Worm (Caenorhabditis elegans): ENCODE results near the gene dohh-1.
A peak's percentile ranks its signal among the peaks of the same experiment; 100 is the strongest.

dohh-1 gene

ce11 chrII:10550872-10551647 lies 28.7 kb upstream of the dohh-1 start:
- TF ChIP-seq madf-2 (tag; optimal IDR thresholded peaks at IDR 0.05) = no peak
- no peak for TF ChIP-seq ceh-45 (GFP tag; IDR thresholded peaks at IDR 0.05)
- TF ChIP-seq ztf-16 (tag; optimal IDR thresholded peaks at IDR 0.05) = no peak
- no peak for TF ChIP-seq ceh-18 (tag; optimal IDR thresholded peaks at IDR 0.05)
- TF ChIP-seq lim-6 (tag; optimal IDR thresholded peaks at IDR 0.05) = no peak
- no peak for TF ChIP-seq zip-5 (tag; optimal IDR thresholded peaks at IDR 0.05)
- no peak for TF ChIP-seq ceh-22 (tag; optimal IDR thresholded peaks at IDR 0.05)
- no peak for TF ChIP-seq mec-3 (tag; optimal IDR thresholded peaks at IDR 0.05; ENCODE audit: borderline replicate concordance)
- no peak for TF ChIP-seq pha-2 (tag; optimal IDR thresholded peaks at IDR 0.05)
- TF ChIP-seq ceh-14 (tag; optimal IDR thresholded peaks at IDR 0.05) = no peak
- no peak for TF ChIP-seq ama-1 (optimal IDR thresholded peaks at IDR 0.05)
- no peak for TF ChIP-seq fax-1 (tag; optimal IDR thresholded peaks at IDR 0.05)
- TF ChIP-seq ceh-6 (GFP tag; optimal IDR thresholded peaks at IDR 0.05) = no peak
- TF ChIP-seq elt-4 (tag; optimal IDR thresholded peaks at IDR 0.05) = no peak
- no peak for TF ChIP-seq nhr-11 (tag; optimal IDR thresholded peaks at IDR 0.05)

ce11 chrII:10551985-10552736 lies 27.6 kb upstream of the dohh-1 start:
- TF ChIP-seq pat-9 (tag; optimal IDR thresholded peaks at IDR 0.05) = no peak
- TF ChIP-seq unc-55 (GFP tag; optimal IDR thresholded peaks at IDR 0.05) = peak; percentile 82
- peak; percentile 64 for TF ChIP-seq tbx-2 (tag; optimal IDR thresholded peaks at IDR 0.05)
- TF ChIP-seq ceh-31 (tag; optimal IDR thresholded peaks at IDR 0.05) = peak; percentile 75
- no peak for TF ChIP-seq dmd-4 (tag; optimal IDR thresholded peaks at IDR 0.05; ENCODE audit: borderline replicate concordance)
- TF ChIP-seq ref-2 (tag; optimal IDR thresholded peaks at IDR 0.05) = peak; percentile 67
- TF ChIP-seq lim-6 (tag; optimal IDR thresholded peaks at IDR 0.05) = no peak
- TF ChIP-seq hlh-30 (tag; optimal IDR thresholded peaks at IDR 0.05; ENCODE audit: insufficient read depth) = peak; percentile 96
- TF ChIP-seq pros-1 (tag; optimal IDR thresholded peaks at IDR 0.05) = peak; percentile 65
- TF ChIP-seq nfya-1 (tag; optimal IDR thresholded peaks at IDR 0.05) = peak; percentile 76
- TF ChIP-seq F13H6.1 (tag; optimal IDR thresholded peaks at IDR 0.05) = peak; percentile 2
- TF ChIP-seq pax-1 (tag; optimal IDR thresholded peaks at IDR 0.05) = peak; percentile 95
- no peak for TF ChIP-seq ceh-45 (GFP tag; IDR thresholded peaks at IDR 0.05)
- TF ChIP-seq ceh-18 (tag; optimal IDR thresholded peaks at IDR 0.05) = peak; percentile 34

ce11 chrII:10553377-10554045 lies 26.2 kb upstream of the dohh-1 start:
- TF ChIP-seq unc-42 (tag; optimal IDR thresholded peaks at IDR 0.05) = no peak
- TF ChIP-seq nfya-1 (tag; optimal IDR thresholded peaks at IDR 0.05) = no peak
- no peak for TF ChIP-seq C08G9.2 (tag; optimal IDR thresholded peaks at IDR 0.05)

ce11 chrII:10554046-10554399 lies 25.7 kb upstream of the dohh-1 start:
- TF ChIP-seq ceh-2 (tag; optimal IDR thresholded peaks at IDR 0.05) (no peak), hlh-30 (tag; optimal IDR thresholded peaks at IDR 0.05; ENCODE audit: insufficient read depth) (peak; percentile 64), unc-55 (GFP tag; optimal IDR thresholded peaks at IDR 0.05) (peak; percentile 10), fkh-6 (tag; optimal IDR thresholded peaks at IDR 0.05) (no peak), mec-3 (tag; optimal IDR thresholded peaks at IDR 0.05; ENCODE audit: borderline replicate concordance) (no peak), dmd-4 (tag; optimal IDR thresholded peaks at IDR 0.05; ENCODE audit: borderline replicate concordance) (no peak)

ce11 chrII:10554972-10555371 lies 24.8 kb upstream of the dohh-1 start, which contains the start of gene mnk-1:
mnk-1 (minus strand) TSS chrII:10555044.
- TF ChIP-seq F13H6.1 (tag; optimal IDR thresholded peaks at IDR 0.05) = no peak
- TF ChIP-seq madf-2 (tag; optimal IDR thresholded peaks at IDR 0.05) = no peak
- no peak for TF ChIP-seq Y22D7AL.16 (tag; optimal IDR thresholded peaks at IDR 0.05)
- no peak for TF ChIP-seq lin-11 (tag; optimal IDR thresholded peaks at IDR 0.05)
- TF ChIP-seq ceh-45 (GFP tag; IDR thresholded peaks at IDR 0.05) = no peak
- TF ChIP-seq ceh-48 (tag; optimal IDR thresholded peaks at IDR 0.05) = no peak
- TF ChIP-seq ets-4 (tag; optimal IDR thresholded peaks at IDR 0.05) = no peak
- TF ChIP-seq T23F11.4 (GFP tag; optimal IDR thresholded peaks at IDR 0.05) = no peak
- no peak for TF ChIP-seq pat-9 (tag; optimal IDR thresholded peaks at IDR 0.05)
- TF ChIP-seq rnt-1 (tag; optimal IDR thresholded peaks at IDR 0.05) = no peak
- no peak for TF ChIP-seq C38D4.7 (GFP tag; optimal IDR thresholded peaks at IDR 0.05)
- TF ChIP-seq ceh-2 (tag; optimal IDR thresholded peaks at IDR 0.05) = no peak
- no peak for TF ChIP-seq hlh-8 (tag; optimal IDR thresholded peaks at IDR 0.05)
- TF ChIP-seq unc-3 (GFP tag; conservative IDR thresholded peaks at IDR 0.05) = no peak
- no peak for TF ChIP-seq unc-3 (tag; optimal IDR thresholded peaks at IDR 0.05)
- TF ChIP-seq pros-1 (tag; optimal IDR thresholded peaks at IDR 0.05) = no peak
- no peak for TF ChIP-seq syd-9 (tag; optimal IDR thresholded peaks at IDR 0.05)
- no peak for TF ChIP-seq ceh-30 (tag; optimal IDR thresholded peaks at IDR 0.05)

Measured in whole organism, late embryonic.